Worm (Caenorhabditis elegans): ENCODE measurements around the gene mppb-1.

Gene mppb-1

DNA sequence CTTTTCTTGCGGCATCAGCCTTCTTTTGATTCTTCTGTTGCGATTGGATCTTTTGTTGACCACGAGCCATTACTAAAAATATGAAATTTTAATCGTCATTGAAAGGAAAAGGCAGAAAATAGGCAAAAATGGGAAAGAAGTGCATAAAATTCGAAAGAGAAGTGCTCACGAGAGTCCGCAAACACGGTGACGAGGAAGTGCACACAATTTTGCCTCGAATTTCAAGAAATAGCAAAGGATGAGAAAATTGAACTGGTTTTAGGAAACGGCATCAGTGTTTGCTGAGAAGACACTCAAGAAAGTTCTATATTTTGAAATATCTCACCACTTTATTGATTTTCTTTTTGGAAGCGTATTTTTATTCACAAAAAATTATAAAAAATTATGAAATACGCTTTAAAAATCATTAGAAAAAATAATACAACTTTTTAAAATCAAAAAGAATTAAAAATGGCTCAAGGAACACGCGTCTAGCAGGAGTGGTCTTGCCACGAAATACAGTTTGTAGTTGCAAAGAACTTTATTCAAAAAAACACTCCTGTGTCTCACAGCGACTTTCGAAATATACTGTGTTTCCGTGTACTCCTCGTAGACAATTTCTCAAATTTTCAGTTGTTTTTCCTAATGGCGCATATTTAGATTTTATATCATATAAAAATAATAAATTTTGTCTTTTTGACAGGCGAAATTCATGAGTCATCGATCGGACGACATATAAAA, 21.8 kb downstream of the mppb-1 start, which contains the start of the genes znf-706 and cpna-3:
Gene znf-706, minus strand, starts transcription at position 72 of the 720 bp plus-strand sequence.
Gene cpna-3, plus strand, starts transcription at position 683 of the 720 bp plus-strand sequence.
- TF ChIP-seq mdt-29 (GFP tag; IDR thresholded peaks at IDR 0.05) (no peak), vab-7 (GFP tag; IDR thresholded peaks at IDR 0.05) (no peak), T20F7.1 (GFP tag; optimal IDR thresholded peaks at IDR 0.05) (peak; percentile 42), ctbp-1 (GFP tag; IDR thresholded peaks at IDR 0.05) (no peak), hlh-30 (tag; optimal IDR thresholded peaks at IDR 0.05; ENCODE audit: insufficient read depth) (peak; percentile 72), mep-1 (tag; optimal IDR thresholded peaks at IDR 0.05) (no peak), lin-39 (tag; optimal IDR thresholded peaks at IDR 0.05) (no peak), php-3 (GFP tag; IDR thresholded peaks at IDR 0.05) (no peak), zfp-2 (tag; optimal IDR thresholded peaks at IDR 0.05) (no peak), Y48G9A.11 (GFP tag; IDR thresholded peaks at IDR 0.05) (no peak), nhr-77 (tag; optimal IDR thresholded peaks at IDR 0.05) (no peak), dpl-1 (GFP tag; optimal IDR thresholded peaks at IDR 0.05) (peak; percentile 59), snpc-1.2 (GFP tag; IDR thresholded peaks at IDR 0.05) (0 out of 2 replicates have a peak, but pooled peaks have one; percentile 46), dve-1 (tag; optimal IDR thresholded peaks at IDR 0.05; ENCODE audit: insufficient read depth) (no peak), lin-38 (GFP tag; IDR thresholded peaks at IDR 0.05) (no peak), snpc-4 (tag; optimal IDR thresholded peaks at IDR 0.05) (no peak), zfp-3 (GFP tag; conservative IDR thresholded peaks at IDR 0.05) (no peak), mdl-1 (tag; optimal IDR thresholded peaks at IDR 0.05) (peak in 1 of 2 experiments; percentile 19), unc-130 (GFP tag; optimal IDR thresholded peaks at IDR 0.05) (peak; percentile 31), ZK546.5 (tag; optimal IDR thresholded peaks at IDR 0.05) (no peak), mes-2 (tag; optimal IDR thresholded peaks at IDR 0.05; ENCODE audit: poor library complexity, severe bottlenecking) (peak; percentile 20), Y105C5A.15 (GFP tag; IDR thresholded peaks at IDR 0.05) (no peak), zip-2 (tag; optimal IDR thresholded peaks at IDR 0.05) (no peak), F49E8.2 (tag; optimal IDR thresholded peaks at IDR 0.05; ENCODE audit: borderline replicate concordance) (peak; percentile 10)

ce11 chrIV:9098942-9099341, 24.5 kb downstream of the mppb-1 start, which contains the start of gene gldi-10:
Gene gldi-10, plus strand, starts transcription at chrIV:9099242.
- TF ChIP-seq aha-1 (tag) = peak; percentile 16
- TF ChIP-seq ceh-20 (GFP tag; IDR thresholded peaks at IDR 0.05) = no peak

DNA sequence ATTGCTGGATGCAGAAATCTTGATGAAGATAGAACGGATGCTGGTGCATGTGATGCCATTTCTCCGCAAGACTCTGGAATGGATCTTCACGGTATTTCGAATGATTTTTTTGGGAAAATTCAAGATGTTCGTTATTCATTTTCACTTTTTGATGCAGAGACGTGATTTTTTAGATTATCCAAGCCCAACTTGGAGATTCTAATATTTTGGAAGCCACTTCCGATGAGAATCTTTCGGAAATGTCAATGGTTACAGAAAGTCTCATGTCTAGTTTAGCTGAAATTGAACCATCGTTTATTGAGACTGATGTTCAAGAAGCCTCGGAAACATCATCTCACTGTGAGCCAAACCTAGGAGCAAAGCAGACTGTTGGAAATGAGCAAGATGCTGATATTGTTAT, 26.4 kb downstream of the mppb-1 start:
- TF ChIP-seq ceh-62 (tag; optimal IDR thresholded peaks at IDR 0.05) (no peak), unc-62 (GFP tag; optimal IDR thresholded peaks at IDR 0.05 in 1 of 2) (peak in 1 of 2 experiments; percentile 99), unc-62 (tag; optimal IDR thresholded peaks at IDR 0.05) (no peak)

DNA sequence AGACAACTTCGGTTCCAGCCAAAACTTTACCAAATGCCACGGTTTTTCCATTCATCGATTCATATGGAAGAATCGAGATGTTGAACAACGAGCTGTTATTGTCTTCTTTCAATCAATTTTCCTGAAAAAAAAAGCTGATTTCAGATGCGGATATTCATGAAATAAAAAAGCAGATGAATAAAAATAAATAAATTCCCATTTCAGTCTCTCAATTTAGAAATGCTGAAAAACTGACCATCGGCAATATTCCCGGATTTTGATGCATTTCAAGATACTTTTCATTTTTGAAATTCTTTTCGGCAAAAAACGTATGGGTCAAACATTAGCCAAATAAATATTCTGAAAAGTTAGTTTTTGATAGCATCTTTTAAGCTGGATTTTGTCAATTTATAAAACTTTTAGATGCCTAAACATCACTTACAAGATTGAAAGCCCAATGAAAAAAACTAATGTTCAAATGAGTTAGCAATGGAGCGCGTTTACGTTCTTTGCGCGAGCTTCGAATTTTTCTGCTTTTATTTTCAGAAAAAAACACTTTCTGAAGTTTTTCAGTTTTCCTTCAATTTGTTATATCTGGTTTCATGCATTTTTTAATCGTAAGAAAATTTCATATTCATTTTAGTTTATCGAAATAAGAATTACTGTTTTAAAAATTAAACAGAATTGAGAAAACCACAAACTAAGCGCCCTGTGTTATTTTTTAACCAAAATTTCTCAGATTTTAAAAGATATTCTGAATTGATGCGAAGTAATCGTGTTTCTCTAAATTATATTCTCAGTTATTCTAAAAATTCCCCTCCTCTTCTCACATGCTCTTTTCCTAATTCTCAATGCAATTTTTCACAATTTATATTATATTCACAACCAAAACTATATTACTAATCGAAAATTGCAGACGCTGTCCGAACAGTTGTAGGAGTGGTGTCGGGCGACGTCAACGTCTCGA, 29.9 kb downstream of the mppb-1 start, which contains the start of the genes C01F6.14 and fem-3:
Gene C01F6.14, minus strand, starts transcription at position 51 of the 946 bp plus-strand sequence.
Gene fem-3, plus strand, starts transcription at position 896 of the 946 bp plus-strand sequence.
- TF ChIP-seq lsy-2 (tag; optimal IDR thresholded peaks at IDR 0.05) = peak in 1 of 2 experiments; percentile 42
- peak; percentile 56 for TF ChIP-seq lin-38 (GFP tag; IDR thresholded peaks at IDR 0.05)
- TF ChIP-seq dpl-1 (GFP tag; optimal IDR thresholded peaks at IDR 0.05) = peak; percentile 53
- TF ChIP-seq F26F4.8 (GFP tag; conservative IDR thresholded peaks at IDR 0.05) = no peak
